Fruit fly (Drosophila melanogaster): ENCODE measurements around the gene CG14443.
A peak's percentile ranks its signal among the peaks of the same experiment; 100 is the strongest.

Gene CG14443

DNA sequence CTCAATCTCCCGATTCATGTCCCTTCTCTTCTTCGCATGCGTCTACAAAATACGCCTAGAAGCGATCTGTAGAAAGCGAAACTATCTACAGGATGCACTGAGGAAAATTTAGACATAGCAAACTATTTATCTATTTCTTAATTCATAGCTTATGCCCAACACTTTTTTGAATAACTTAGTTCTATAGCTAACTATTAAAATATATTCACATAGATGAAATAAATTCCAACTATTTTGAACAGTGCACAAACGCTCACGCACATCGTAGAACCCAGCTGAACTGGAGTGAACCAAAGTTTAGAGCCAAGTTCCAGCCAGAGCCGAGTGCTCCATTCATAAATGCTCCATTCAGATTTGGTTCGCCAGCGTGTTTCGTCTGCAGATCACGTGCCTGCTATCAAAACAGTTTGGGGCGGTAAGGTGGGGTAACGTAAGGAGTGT lies 12.2 kb upstream of the CG14443 start (continued):
- TF ChIP-seq Rx (GFP tag; IDR thresholded peaks at IDR 0.05) = peak; percentile 25; the same call in 1 of the 2 replicates
- TF ChIP-seq ab (GFP tag; optimal IDR thresholded peaks at IDR 0.05) = no peak
- peak; percentile 30; the same call in 1 of the 2 replicates for TF ChIP-seq CG4730 (GFP tag; IDR thresholded peaks at IDR 0.05)
- no peak for TF ChIP-seq D (optimal IDR thresholded peaks at IDR 0.05)
- peak; percentile 42 for TF ChIP-seq D (GFP tag; optimal IDR thresholded peaks at IDR 0.05)
- TF ChIP-seq CG5245 (GFP tag; optimal IDR thresholded peaks at IDR 0.05) = peak; percentile 45
- peak; percentile 95 for TF ChIP-seq Blimp-1 (GFP tag; optimal IDR thresholded peaks at IDR 0.05)
- TF ChIP-seq Dek (tag; optimal IDR thresholded peaks at IDR 0.05) = no peak
- TF ChIP-seq CG18262 (tag; optimal IDR thresholded peaks at IDR 0.05) = peak; percentile 65
- TF ChIP-seq CG14050 (GFP tag; IDR thresholded peaks at IDR 0.05) = 0 out of 3 replicates have a peak, but pooled peaks have one; percentile 14
- TF ChIP-seq fd3F (GFP tag; optimal IDR thresholded peaks at IDR 0.05) = no peak
- no peak for TF ChIP-seq CG34224 (GFP tag; IDR thresholded peaks at IDR 0.05; ENCODE audit: partially characterized antibody)
- peak; percentile 40; the same call in 1 of the 3 replicates for TF ChIP-seq CG17361 (GFP tag; IDR thresholded peaks at IDR 0.05)
- peak; percentile 47 for TF ChIP-seq NFAT (GFP tag; IDR thresholded peaks at IDR 0.05)
- peak; percentile 4 for TF ChIP-seq tap (tag; optimal IDR thresholded peaks at IDR 0.05)
- no peak for TF ChIP-seq br (optimal IDR thresholded peaks at IDR 0.05)
- peak; percentile 27 for TF ChIP-seq jumu (GFP tag; optimal IDR thresholded peaks at IDR 0.05)
- TF ChIP-seq CG8290 (GFP tag; optimal IDR thresholded peaks at IDR 0.05) = peak; percentile 40
- peak in 1 of 2 experiments; percentile 14 for TF ChIP-seq CG8290 (tag; optimal IDR thresholded peaks at IDR 0.05)
- no peak for TF ChIP-seq CG2889 (GFP tag; IDR thresholded peaks at IDR 0.05)
- TF ChIP-seq CG6854 (GFP tag; optimal IDR thresholded peaks at IDR 0.05) = no peak
- peak; percentile 18 for TF ChIP-seq Sox102F (GFP tag; optimal IDR thresholded peaks at IDR 0.05)
- peak; percentile 76 for TF ChIP-seq Xrp1 (GFP tag; IDR thresholded peaks at IDR 0.05)
- peak; percentile 11 for TF ChIP-seq CG15269 (tag; optimal IDR thresholded peaks at IDR 0.05)
- TF ChIP-seq TFAM (GFP tag; optimal IDR thresholded peaks at IDR 0.05) = no peak
- peak; percentile 53; the same call in 1 of the 3 replicates for TF ChIP-seq ci (GFP tag; IDR thresholded peaks at IDR 0.05)
- no peak for TF ChIP-seq Trl (optimal IDR thresholded peaks at IDR 0.05)
- TF ChIP-seq Trl (GFP tag; optimal IDR thresholded peaks at IDR 0.05) = peak; percentile 17
- TF ChIP-seq CG33557 (GFP tag; optimal IDR thresholded peaks at IDR 0.05) = peak; percentile 9
- TF ChIP-seq grau (tag; optimal IDR thresholded peaks at IDR 0.05) = peak; percentile 59
- TF ChIP-seq nom (GFP tag; optimal IDR thresholded peaks at IDR 0.05) = peak; percentile 28
- no peak for TF ChIP-seq so (GFP tag; IDR thresholded peaks at IDR 0.05)
- TF ChIP-seq bcd (GFP tag; optimal IDR thresholded peaks at IDR 0.05) = peak; percentile 36
- peak; percentile 10 for TF ChIP-seq Dip3 (GFP tag; optimal IDR thresholded peaks at IDR 0.05)
- TF ChIP-seq Hsf (GFP tag; optimal IDR thresholded peaks at IDR 0.05) = peak; percentile 35
- peak; percentile 6 for TF ChIP-seq CG12219 (GFP tag; optimal IDR thresholded peaks at IDR 0.05)
- 0 out of 2 replicates have a peak, but pooled peaks have one; percentile 17 for TF ChIP-seq CG32767 (GFP tag; IDR thresholded peaks at IDR 0.05)
- TF ChIP-seq bab2 (GFP tag; optimal IDR thresholded peaks at IDR 0.05) = peak; percentile 11
- peak; percentile 53 for TF ChIP-seq CG10366 (GFP tag; IDR thresholded peaks at IDR 0.05)
- peak; percentile 41 for TF ChIP-seq CG18619 (GFP tag; optimal IDR thresholded peaks at IDR 0.05)
- no peak for TF ChIP-seq da (GFP tag; optimal IDR thresholded peaks at IDR 0.05)
- peak; percentile 34 for TF ChIP-seq Camta (GFP tag; optimal IDR thresholded peaks at IDR 0.05)
- peak; percentile 62 for TF ChIP-seq CG10979 (tag; optimal IDR thresholded peaks at IDR 0.05)
- 0 out of 3 replicates have a peak, but pooled peaks have one; percentile 16 for TF ChIP-seq ken (GFP tag; IDR thresholded peaks at IDR 0.05)
- peak; percentile 36 for TF ChIP-seq Sox100B (GFP tag; optimal IDR thresholded peaks at IDR 0.05)
- no peak for TF ChIP-seq CG6683 (GFP tag; optimal IDR thresholded peaks at IDR 0.05)
- TF ChIP-seq CG11560 (tag; IDR thresholded peaks at IDR 0.05) = no peak
- TF ChIP-seq CG1602 (GFP tag; optimal IDR thresholded peaks at IDR 0.05) = peak; percentile 29
- TF ChIP-seq al (GFP tag; IDR thresholded peaks at IDR 0.05) = peak; percentile 62
- no peak for TF ChIP-seq abd-A (tag; optimal IDR thresholded peaks at IDR 0.05)
- TF ChIP-seq CG18599 (GFP tag; optimal IDR thresholded peaks at IDR 0.05) = peak; percentile 61
- peak; percentile 41 for TF ChIP-seq CG10147 (GFP tag; optimal IDR thresholded peaks at IDR 0.05)

Data from whole organism, embryonic.